ENCODE assay signal across 1 fruit fly cellular context in genomic region chr3R:17077968-17078417, dm6.
TF ChIP-seq lines count a peak whose summit lies in the region.

No protein-coding gene starts in this region.

TF ChIP-seq in whole organism, embryonic, 481 proteins besides CTCF, POLR2A, EP300 and RAD21 (continued from another document):
- peak; percentile 13 for TF ChIP-seq MESR4 (GFP tag; optimal IDR thresholded peaks at IDR 0.05; lab: Kevin White, UChicago)
- no peak for TF ChIP-seq fd3F (GFP tag; optimal IDR thresholded peaks at IDR 0.05; lab: Kevin White, UChicago)
- no peak for TF ChIP-seq croc (GFP tag; conservative IDR thresholded peaks at IDR 0.05; lab: Robert Waterston, UW)
- no peak for TF ChIP-seq CG10147 (GFP tag; optimal IDR thresholded peaks at IDR 0.05; lab: Kevin White, UChicago)
- no peak for TF ChIP-seq sd (tag; optimal IDR thresholded peaks at IDR 0.05; lab: Kevin White, UChicago)
- TF ChIP-seq CG32767 (GFP tag; IDR thresholded peaks at IDR 0.05; lab: Robert Waterston, UW), result no peak
- TF ChIP-seq CG11456 (GFP tag; IDR thresholded peaks at IDR 0.05; lab: Robert Waterston, UW), result 0 out of 3 replicates have a peak, but pooled peaks have one; percentile 49
- TF ChIP-seq CG2889 (GFP tag; IDR thresholded peaks at IDR 0.05; lab: Robert Waterston, UW), result no peak
- TF ChIP-seq CG2199 (GFP tag; IDR thresholded peaks at IDR 0.05; lab: Robert Waterston, UW), result peak; percentile 71; the same call in 1 of the 3 replicates
- TF ChIP-seq sna (GFP tag; IDR thresholded peaks at IDR 0.05; lab: Robert Waterston, UW; ENCODE audit: partially characterized antibody), result no peak
- TF ChIP-seq sr (GFP tag; IDR thresholded peaks at IDR 0.05; lab: Robert Waterston, UW), result peak; percentile 42; the same call in 1 of the 3 replicates
- no peak; the same call in 1 of the 2 replicates for TF ChIP-seq ranshi (GFP tag; IDR thresholded peaks at IDR 0.05; lab: Robert Waterston, UW)
- no peak for TF ChIP-seq CG6272 (GFP tag; IDR thresholded peaks at IDR 0.05; lab: Robert Waterston, UW)
- no peak for TF ChIP-seq CG8281 (tag; optimal IDR thresholded peaks at IDR 0.05; lab: Kevin White, UChicago)
- no peak for TF ChIP-seq CG7928 (GFP tag; optimal IDR thresholded peaks at IDR 0.05; lab: Kevin White, UChicago)
- no peak for TF ChIP-seq pzg (GFP tag; optimal IDR thresholded peaks at IDR 0.05; lab: Kevin White, UChicago)
- no peak for TF ChIP-seq disco-r (GFP tag; optimal IDR thresholded peaks at IDR 0.05; lab: Kevin White, UChicago)
- no peak for TF ChIP-seq CG11504 (tag; optimal IDR thresholded peaks at IDR 0.05; lab: Kevin White, UChicago)
- no peak for TF ChIP-seq YL-1 (GFP tag; optimal IDR thresholded peaks at IDR 0.05; lab: Kevin White, UChicago)
- TF ChIP-seq CG6791 (GFP tag; IDR thresholded peaks at IDR 0.05; lab: Robert Waterston, UW; ENCODE audit: partially characterized antibody), result no peak
- TF ChIP-seq ab (GFP tag; optimal IDR thresholded peaks at IDR 0.05; lab: Kevin White, UChicago), result no peak
- no peak for TF ChIP-seq gcm (GFP tag; optimal IDR thresholded peaks at IDR 0.05; lab: Kevin White, UChicago)
- no peak for TF ChIP-seq CG6765 (GFP tag; optimal IDR thresholded peaks at IDR 0.05; lab: Kevin White, UChicago)
- TF ChIP-seq Tbp (GFP tag; optimal IDR thresholded peaks at IDR 0.05; lab: Kevin White, UChicago), result no peak
- no peak for TF ChIP-seq CG1529 (GFP tag; optimal IDR thresholded peaks at IDR 0.05; lab: Kevin White, UChicago)
- peak; percentile 21; the same call in 1 of the 2 replicates for TF ChIP-seq stc (GFP tag; IDR thresholded peaks at IDR 0.05; lab: Robert Waterston, UW)
- no peak for TF ChIP-seq Doc2 (GFP tag; IDR thresholded peaks at IDR 0.05; lab: Robert Waterston, UW)
- no peak for TF ChIP-seq bsh (GFP tag; optimal IDR thresholded peaks at IDR 0.05; lab: Kevin White, UChicago)
- TF ChIP-seq ERR (GFP tag; optimal IDR thresholded peaks at IDR 0.05; lab: Kevin White, UChicago), result peak; percentile 5
- TF ChIP-seq Jarid2 (GFP tag; optimal IDR thresholded peaks at IDR 0.05; lab: Kevin White, UChicago), result peak; percentile 64
- TF ChIP-seq BtbVII (GFP tag; optimal IDR thresholded peaks at IDR 0.05; lab: Kevin White, UChicago), result peak; percentile 19
- no peak for TF ChIP-seq CG18599 (GFP tag; optimal IDR thresholded peaks at IDR 0.05; lab: Kevin White, UChicago)
- no peak for TF ChIP-seq D (optimal IDR thresholded peaks at IDR 0.05; lab: Kevin White, UChicago)
- no peak for TF ChIP-seq D (GFP tag; optimal IDR thresholded peaks at IDR 0.05; lab: Kevin White, UChicago)
- peak; percentile 39 for TF ChIP-seq kni (GFP tag; optimal IDR thresholded peaks at IDR 0.05; lab: Kevin White, UChicago)
- no peak for TF ChIP-seq NC2α (GFP tag; optimal IDR thresholded peaks at IDR 0.05; lab: Kevin White, UChicago)
- TF ChIP-seq toy (GFP tag; IDR thresholded peaks at IDR 0.05; lab: Robert Waterston, UW), result no peak
- TF ChIP-seq ham (GFP tag; IDR thresholded peaks at IDR 0.05; lab: Robert Waterston, UW), result no peak
- no peak for TF ChIP-seq tio (GFP tag; optimal IDR thresholded peaks at IDR 0.05; lab: Kevin White, UChicago)
- TF ChIP-seq hkb (optimal IDR thresholded peaks at IDR 0.05; lab: Kevin White, UChicago), result no peak
- TF ChIP-seq hkb (GFP tag; IDR thresholded peaks at IDR 0.05; lab: Robert Waterston, UW), result no peak
- no peak for TF ChIP-seq tx (GFP tag; optimal IDR thresholded peaks at IDR 0.05; lab: Kevin White, UChicago)
- no peak for TF ChIP-seq sisA (GFP tag; IDR thresholded peaks at IDR 0.05; lab: Robert Waterston, UW)
- TF ChIP-seq CG6175 (GFP tag; IDR thresholded peaks at IDR 0.05; lab: Robert Waterston, UW), result peak; percentile 70; the same call in 1 of the 3 replicates
- TF ChIP-seq Hr78 (GFP tag; optimal IDR thresholded peaks at IDR 0.05; lab: Kevin White, UChicago), result no peak
- TF ChIP-seq CG9817 (tag; optimal IDR thresholded peaks at IDR 0.05; lab: Kevin White, UChicago), result no peak
- no peak for TF ChIP-seq CG31388 (GFP tag; optimal IDR thresholded peaks at IDR 0.05; lab: Kevin White, UChicago)
- TF ChIP-seq unpg (GFP tag; optimal IDR thresholded peaks at IDR 0.05; lab: Kevin White, UChicago), result no peak
- TF ChIP-seq pan (optimal IDR thresholded peaks at IDR 0.05; lab: Kevin White, UChicago), result no peak
- no peak for TF ChIP-seq pan (GFP tag; optimal IDR thresholded peaks at IDR 0.05 in 1 of 2, IDR thresholded peaks at IDR 0.05 in 1 of 2)
- TF ChIP-seq Camta (GFP tag; optimal IDR thresholded peaks at IDR 0.05; lab: Kevin White, UChicago), result no peak
- TF ChIP-seq wor (GFP tag; IDR thresholded peaks at IDR 0.05; lab: Robert Waterston, UW), result no peak
- no peak for TF ChIP-seq CG7745 (tag; optimal IDR thresholded peaks at IDR 0.05; lab: Kevin White, UChicago)
- TF ChIP-seq abd-A (tag; optimal IDR thresholded peaks at IDR 0.05; lab: Kevin White, UChicago), result no peak
- TF ChIP-seq CG8944 (GFP tag; optimal IDR thresholded peaks at IDR 0.05; lab: Kevin White, UChicago), result no peak
- no peak for TF ChIP-seq shn (GFP tag; optimal IDR thresholded peaks at IDR 0.05; lab: Kevin White, UChicago)
